Worm (Caenorhabditis elegans) whole organism, L3 larva: ENCODE data around the gene gst-19.
A peak's percentile ranks its signal among the peaks of the same experiment; 100 is the strongest.

Experiments used
- ceh-82 ChIP-seq: fragments of 150-350 bp; optimal IDR thresholded peaks from 2 replicates; lab custom pipeline; 2014; ENCODE audit warnings: missing biosample characterization, missing genetic modification characterization
- elt-2 ChIP-seq: sonication (generic microtip); optimal IDR thresholded peaks from 2 replicates; lab custom pipeline; 2016; ENCODE audit warnings: missing genetic modification reagents, mild to moderate bottlenecking, missing genetic modification characterization, missing compliant biosample characterization
- jun-1 ChIP-seq: fragments of 150-350 bp; optimal IDR thresholded peaks from 2 replicates; lab custom pipeline; 2014; ENCODE audit warnings: missing biosample characterization, missing genetic modification reagents, missing genetic modification characterization
- lin-39 ChIP-seq: fragments of 150-350 bp; optimal IDR thresholded peaks from 2 replicates; lab custom pipeline; 2018; ENCODE audit warnings: missing biosample characterization, missing genetic modification reagents, missing genetic modification characterization
- nhr-28 ChIP-seq: fragments of 150-350 bp; optimal IDR thresholded peaks from 2 replicates; lab custom pipeline; 2014; ENCODE audit warnings: missing biosample characterization, missing genetic modification characterization
- snpc-4 ChIP-seq: fragments of 150-350 bp; optimal IDR thresholded peaks from 2 replicates; lab custom pipeline; 2014; ENCODE audit warnings: missing biosample characterization, missing genetic modification characterization
- unc-62 ChIP-seq: fragments of 150-350 bp; sonication (generic microtip); optimal IDR thresholded peaks from 4 replicates; lab custom pipeline; 2014; ENCODE audit warnings: missing biosample characterization, missing genetic modification reagents, missing genetic modification characterization

DNA sequence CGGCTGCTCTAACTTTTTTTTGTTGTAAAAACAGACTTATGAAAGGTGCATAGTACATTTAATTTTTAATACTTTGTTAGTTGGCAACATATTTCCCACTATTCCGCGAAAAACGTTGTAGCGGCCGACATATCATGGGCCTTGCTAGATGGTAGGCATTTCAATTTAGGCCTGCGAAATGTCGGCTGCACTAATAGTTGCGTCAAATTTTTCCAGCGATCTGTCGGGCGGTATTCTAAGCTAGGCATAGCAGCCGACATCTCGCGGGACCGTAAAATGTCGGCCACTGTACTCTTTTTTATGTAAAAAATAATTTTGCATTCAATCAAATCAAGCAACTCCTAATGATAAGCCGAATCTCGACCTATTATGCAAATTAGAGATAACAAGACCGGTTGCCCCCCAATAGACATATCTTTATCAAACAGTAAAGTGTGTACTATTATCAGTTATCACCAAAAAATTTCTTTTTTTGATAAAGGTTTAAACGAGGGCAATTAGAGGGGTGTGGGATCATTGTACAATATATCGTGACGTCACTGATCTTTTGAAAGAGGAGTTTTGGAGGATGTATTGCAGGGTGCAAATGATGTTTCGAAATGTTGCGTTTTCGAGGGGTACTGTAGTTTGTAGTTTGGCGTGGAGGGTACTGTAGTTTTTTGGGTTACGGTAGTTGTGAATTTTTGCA, 38.2 kb upstream of the gst-19 start:
- TF ChIP-seq unc-62 (GFP tag; lab: Kevin White, UChicago), result no peak
- TF ChIP-seq jun-1 (tag; lab: Kevin White, UChicago), result peak; percentile 74
- peak; percentile 98 for TF ChIP-seq elt-2 (tag; lab: Kevin White, UChicago)
- TF ChIP-seq nhr-28 (tag; lab: Kevin White, UChicago), result no peak
- TF ChIP-seq lin-39 (tag; lab: Kevin White, UChicago), result no peak
- no peak for TF ChIP-seq snpc-4
- TF ChIP-seq ceh-82, result no peak
